Worm (Caenorhabditis elegans) whole organism, mixed stage, embryonic: ENCODE data around the gene Y57G11C.38.

Source experiments
- M03D4.4 ChIP-seq: sonication (generic microtip); optimal IDR thresholded peaks from 2 replicates; lab custom pipeline; 2017; ENCODE audit warnings: mild to moderate bottlenecking, missing genetic modification characterization, missing compliant biosample characterization
- bed-3 ChIP-seq: fragments of 200-800 bp; sonication (Bioruptor generic); optimal IDR thresholded peaks from 3 replicates; lab custom pipeline; 2018; ENCODE audit warnings: mild to moderate bottlenecking, missing genetic modification characterization, moderate library complexity, missing compliant biosample characterization
- blmp-1 ChIP-seq: fragments of 150-350 bp; optimal IDR thresholded peaks from 2 replicates; lab custom pipeline; 2014; ENCODE audit warnings: missing biosample characterization, missing genetic modification characterization
- ceh-39 ChIP-seq: fragments of 150-350 bp; optimal IDR thresholded peaks from 2 replicates; lab custom pipeline; 2014; ENCODE audit warnings: missing biosample characterization, missing genetic modification characterization
- ceh-83 ChIP-seq: fragments of 200-800 bp; sonication (Bioruptor generic); optimal IDR thresholded peaks from 2 replicates; lab custom pipeline; 2018; ENCODE audit warnings: mild to moderate bottlenecking, missing genetic modification characterization, missing compliant biosample characterization
- cnd-1 ChIP-seq: fragments of 200-800 bp; sonication (Bioruptor generic); optimal IDR thresholded peaks from 2 replicates; lab custom pipeline; 2018; ENCODE audit warnings: mild to moderate bottlenecking, missing genetic modification characterization, missing compliant biosample characterization
- drap-1 ChIP-seq: fragments of 200-800 bp; sonication (Bioruptor generic); optimal IDR thresholded peaks from 3 replicates; lab custom pipeline; 2018; ENCODE audit warnings: mild to moderate bottlenecking, missing genetic modification characterization, missing compliant biosample characterization
- elt-1 ChIP-seq: sonication (generic microtip); optimal IDR thresholded peaks from 2 replicates; lab custom pipeline; 2017; ENCODE audit warnings: missing genetic modification characterization, mild to moderate bottlenecking, missing compliant biosample characterization, antibody characterized with exemption, moderate library complexity, borderline replicate concordance; ENCODE audit not compliant: insufficient read depth
- elt-3 ChIP-seq: fragments of 150-350 bp; optimal IDR thresholded peaks from 2 replicates; lab custom pipeline; 2014; ENCODE audit warnings: missing biosample characterization, missing genetic modification characterization
- ham-2 ChIP-seq: fragments of 200-800 bp; sonication (Bioruptor generic); optimal IDR thresholded peaks from 2 replicates; lab custom pipeline; 2018; ENCODE audit warnings: mild to moderate bottlenecking, missing genetic modification characterization, missing compliant biosample characterization
- hlh-1 ChIP-seq: fragments of 150-350 bp; optimal IDR thresholded peaks from 2 replicates; lab custom pipeline; 2014; ENCODE audit warnings: missing biosample characterization, missing genetic modification reagents, missing genetic modification characterization
- lin-13 ChIP-seq: fragments of 150-350 bp; optimal IDR thresholded peaks from 2 replicates; lab custom pipeline; 2014; ENCODE audit warnings: missing biosample characterization, missing genetic modification characterization
- lin-32 ChIP-seq: fragments of 200-800 bp; sonication (Bioruptor generic); optimal IDR thresholded peaks from 2 replicates; lab custom pipeline; 2018; ENCODE audit warnings: mild to moderate bottlenecking, missing genetic modification characterization, missing compliant biosample characterization
- lsy-2 ChIP-seq: fragments of 150-350 bp; optimal IDR thresholded peaks from 2 replicates; lab custom pipeline; 2014; ENCODE audit warnings: missing biosample characterization, missing genetic modification characterization
- mab-5 ChIP-seq: fragments of 150-350 bp; optimal IDR thresholded peaks from 2 replicates; lab custom pipeline; 2014; ENCODE audit warnings: missing biosample characterization, missing genetic modification characterization
- mep-1 ChIP-seq: fragments of 150-350 bp; optimal IDR thresholded peaks from 2 replicates; lab custom pipeline; 2017; ENCODE audit warnings: missing biosample characterization, missing genetic modification reagents, missing genetic modification characterization, inconsistent platforms
- mls-2 ChIP-seq: sonication (generic microtip); optimal IDR thresholded peaks from 2 replicates; lab custom pipeline; 2016; ENCODE audit warnings: mild to moderate bottlenecking, missing genetic modification characterization, moderate library complexity, missing compliant biosample characterization
- nhr-12 ChIP-seq: fragments of 150-350 bp; optimal IDR thresholded peaks from 2 replicates; lab custom pipeline; 2014; ENCODE audit warnings: missing biosample characterization, missing genetic modification characterization
- nhr-2 ChIP-seq: fragments of 150-350 bp; optimal IDR thresholded peaks from 2 replicates; lab custom pipeline; 2014; ENCODE audit warnings: missing biosample characterization, missing genetic modification characterization
- nhr-237 ChIP-seq: fragments of 150-350 bp; optimal IDR thresholded peaks from 2 replicates; lab custom pipeline; 2014; ENCODE audit warnings: missing biosample characterization, missing genetic modification characterization
- nhr-28 ChIP-seq: fragments of 150-350 bp; optimal IDR thresholded peaks from 2 replicates; lab custom pipeline; 2014; ENCODE audit warnings: missing biosample characterization, missing genetic modification characterization
- nhr-76 ChIP-seq: sonication (generic microtip); optimal IDR thresholded peaks from 2 replicates; lab custom pipeline; 2017; ENCODE audit warnings: missing biosample characterization, missing genetic modification characterization
- pha-4 ChIP-seq: fragments of 150-350 bp; optimal IDR thresholded peaks from 2 replicates; lab custom pipeline; 2018; ENCODE audit warnings: missing biosample characterization, missing genetic modification reagents, missing genetic modification characterization
- sem-2 ChIP-seq: fragments of 200-800 bp; sonication (Bioruptor generic); optimal IDR thresholded peaks from 2 replicates; lab custom pipeline; 2018; ENCODE audit warnings: mild to moderate bottlenecking, missing genetic modification characterization, missing compliant biosample characterization
- sptf-1 ChIP-seq: sonication (generic microtip); optimal IDR thresholded peaks from 2 replicates; lab custom pipeline; 2017; ENCODE audit warnings: mild to moderate bottlenecking, missing genetic modification characterization, moderate library complexity, missing compliant biosample characterization
- tbx-8 ChIP-seq: fragments of 200-800 bp; sonication (Bioruptor generic); optimal IDR thresholded peaks from 2 replicates; lab custom pipeline; 2018; ENCODE audit warnings: mild to moderate bottlenecking, missing genetic modification characterization, moderate library complexity, missing compliant biosample characterization
- unc-120 ChIP-seq: sonication (generic microtip); optimal IDR thresholded peaks from 2 replicates; lab custom pipeline; 2017; ENCODE audit warnings: missing genetic modification characterization, missing compliant biosample characterization; ENCODE audit not compliant: poor library complexity, severe bottlenecking
- unc-62 ChIP-seq: fragments of 150-350 bp; optimal IDR thresholded peaks from 2 replicates; lab custom pipeline; 2014; ENCODE audit warnings: missing biosample characterization, missing genetic modification reagents, missing genetic modification characterization
- ztf-11 ChIP-seq: fragments of 150-350 bp; optimal IDR thresholded peaks from 2 replicates; lab custom pipeline; 2014; ENCODE audit warnings: missing biosample characterization, missing genetic modification characterization

Gene Y57G11C.38

DNA sequence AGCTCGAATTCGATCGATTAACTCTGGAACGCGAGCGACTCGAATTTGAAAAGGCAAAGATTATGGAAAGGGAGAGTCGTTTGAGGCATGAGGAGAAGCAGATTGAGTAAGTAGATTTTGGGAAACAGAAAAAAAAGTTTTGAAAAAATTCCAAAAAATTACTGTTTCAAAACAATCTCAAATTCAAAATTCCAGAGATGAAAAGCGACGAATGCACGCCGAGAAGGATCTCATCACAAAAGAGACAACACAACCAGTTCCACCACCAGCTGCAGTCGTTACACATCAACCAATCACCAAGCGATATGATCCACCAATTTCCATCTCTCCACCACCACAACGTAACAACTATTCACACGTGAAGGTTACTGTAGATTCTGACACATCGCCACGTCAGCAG, 32.1 kb downstream of the Y57G11C.38 start:
- no peak for TF ChIP-seq nhr-76 (tag; lab: Kevin White, UChicago)
- TF ChIP-seq M03D4.4, result no peak
- TF ChIP-seq unc-120 (tag; lab: Kevin White, UChicago), result no peak
- no peak for TF ChIP-seq nhr-2
- TF ChIP-seq elt-3 (tag; lab: Kevin White, UChicago), result no peak
- TF ChIP-seq cnd-1, result no peak
- TF ChIP-seq unc-62 (GFP tag; lab: Kevin White, UChicago), result no peak
- TF ChIP-seq elt-1 (tag; lab: Kevin White, UChicago), result no peak
- no peak for TF ChIP-seq ham-2 (GFP tag; lab: Kevin White, UChicago)
- TF ChIP-seq ceh-39, result no peak

DNA sequence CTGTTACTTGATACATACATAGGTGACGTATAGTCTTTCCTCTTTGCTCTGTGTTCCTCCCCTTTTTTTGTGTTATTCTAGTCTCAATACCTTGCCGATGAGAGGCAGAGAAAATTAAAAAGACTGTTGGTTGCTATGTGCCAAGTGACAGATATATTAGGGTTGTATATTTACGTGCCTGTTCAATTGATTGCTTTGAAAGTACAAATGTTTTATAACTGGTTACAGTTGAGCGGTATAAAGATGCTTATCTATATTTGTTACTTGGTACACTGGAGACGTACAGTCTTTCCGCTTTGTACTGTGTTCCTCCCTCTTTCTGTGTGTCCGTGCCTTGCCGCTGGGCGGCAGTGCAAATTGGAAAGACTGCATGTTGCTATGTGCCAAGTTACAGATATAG, 40.9 kb downstream of the Y57G11C.38 start:
- TF ChIP-seq drap-1 (GFP tag; lab: Kevin White, UChicago) (no peak), tbx-8 (GFP tag; lab: Kevin White, UChicago) (no peak), pha-4 (tag; lab: Kevin White, UChicago) (no peak), mls-2 (no peak)
- TF ChIP-seq, all 35 proteins: peak for 0

DNA sequence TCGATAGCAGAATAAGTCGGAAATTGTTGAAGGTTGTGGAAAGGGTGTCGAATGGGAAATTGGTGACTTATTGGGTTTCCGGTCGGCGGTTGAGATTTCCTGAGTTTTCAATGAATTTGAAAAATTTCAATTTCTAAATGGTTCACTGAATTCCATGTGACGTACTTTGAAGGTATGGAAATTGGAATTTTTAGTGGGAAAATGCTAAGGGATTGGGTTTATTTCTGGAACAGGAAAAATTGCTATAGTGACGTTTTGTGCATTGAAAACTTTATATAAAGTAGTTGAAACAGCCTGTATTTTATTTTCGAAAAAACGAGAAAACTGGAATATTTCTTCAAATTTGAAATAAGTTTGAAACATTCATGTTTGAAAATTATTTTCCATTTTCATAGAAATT, 47.3 kb downstream of the Y57G11C.38 start, which contains the start of gene pnc-2:
Gene pnc-2 (minus strand): TSS at position 101 of the 400 bp plus-strand sequence.
- no peak for TF ChIP-seq blmp-1
- TF ChIP-seq mab-5 (tag; lab: Kevin White, UChicago), result no peak
- TF ChIP-seq drap-1 (GFP tag; lab: Kevin White, UChicago), result no peak
- no peak for TF ChIP-seq nhr-76 (tag; lab: Kevin White, UChicago)

DNA sequence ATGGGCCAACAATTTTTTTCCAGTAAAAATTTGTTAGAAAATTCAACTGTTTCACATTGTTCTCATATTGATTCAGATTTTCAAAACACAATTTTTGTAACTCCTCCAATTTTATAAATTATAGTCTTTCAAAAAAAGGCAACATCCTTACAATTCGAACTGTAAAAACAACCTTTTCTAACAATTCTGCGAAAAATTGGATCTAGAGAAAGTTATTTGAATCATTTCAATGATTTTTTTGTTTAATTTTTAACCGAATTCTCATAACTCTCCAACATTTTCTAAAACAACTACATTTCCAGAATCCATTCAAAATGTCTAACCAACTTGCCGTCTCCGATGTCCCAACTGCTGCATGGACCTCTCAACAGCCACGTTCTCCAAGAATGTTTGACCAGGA, 57.1 kb downstream of the Y57G11C.38 start, which contains the start of gene ccch-5:
Gene ccch-5 (plus strand): TSS at position 301 of the 400 bp plus-strand sequence.
- no peak for TF ChIP-seq nhr-28 (tag; lab: Kevin White, UChicago)
- no peak for TF ChIP-seq sptf-1 (tag; lab: Kevin White, UChicago)
- TF ChIP-seq ztf-11 (tag; lab: Kevin White, UChicago), result no peak
- no peak for TF ChIP-seq nhr-237 (tag; lab: Kevin White, UChicago)
- TF ChIP-seq ceh-83 (GFP tag; lab: Kevin White, UChicago), result no peak
- TF ChIP-seq nhr-12, result no peak
- no peak for TF ChIP-seq mls-2
- no peak for TF ChIP-seq bed-3
- TF ChIP-seq lin-13 (tag; lab: Kevin White, UChicago), result no peak
- TF ChIP-seq ceh-39, result no peak
- no peak for TF ChIP-seq lsy-2 (tag; lab: Kevin White, UChicago)
- TF ChIP-seq elt-1 (tag; lab: Kevin White, UChicago), result no peak
- no peak for TF ChIP-seq sem-2
- no peak for TF ChIP-seq elt-3 (tag; lab: Kevin White, UChicago)
- TF ChIP-seq mep-1 (tag; lab: Kevin White, UChicago), result no peak
- TF ChIP-seq hlh-1 (tag; lab: Kevin White, UChicago), result no peak
- no peak for TF ChIP-seq nhr-76 (tag; lab: Kevin White, UChicago)
- TF ChIP-seq cnd-1, result no peak
- TF ChIP-seq pha-4 (tag; lab: Kevin White, UChicago), result no peak
- TF ChIP-seq lin-32 (GFP tag; lab: Kevin White, UChicago), result no peak
